Worm (Caenorhabditis elegans) whole organism, L1 larva: ENCODE results near the gene cth-2.

Experiments used
- hpl-2 ChIP-seq: fragments of 150-350 bp; optimal IDR thresholded peaks from 2 replicates; lab custom pipeline; 2014; ENCODE audit warnings: missing biosample characterization, missing genetic modification reagents, missing genetic modification characterization
- nhr-11 ChIP-seq: fragments of 150-350 bp; optimal IDR thresholded peaks from 2 replicates; lab custom pipeline; 2014; ENCODE audit warnings: missing biosample characterization, missing genetic modification characterization

- TF ChIP-seq nhr-11 (tag; lab: Kevin White, UChicago), result no peak
- no peak for TF ChIP-seq hpl-2 (GFP tag; lab: Kevin White, UChicago)
These were observed 38.2 kb upstream of the cth-2 start for ce11 chrII:7095970-7096369.
